Worm (Caenorhabditis elegans) whole organism, late embryonic: ENCODE measurements around the gene C46F2.1.

Source experiments
- fkh-10 ChIP-seq: fragments of 150-350 bp; optimal IDR thresholded peaks from 2 replicates; lab custom pipeline; 2014; ENCODE audit warnings: missing biosample characterization, missing genetic modification reagents, missing genetic modification characterization
- lim-6 ChIP-seq: sonication (generic microtip); optimal IDR thresholded peaks from 2 replicates; lab custom pipeline; 2016; ENCODE audit warnings: missing genetic modification characterization, missing compliant biosample characterization
- pqm-1 ChIP-seq: sonication (generic microtip); optimal IDR thresholded peaks from 2 replicates; lab custom pipeline; 2016; ENCODE audit warnings: missing genetic modification characterization, missing compliant biosample characterization
- sdc-2 ChIP-seq: sonication (generic microtip); optimal IDR thresholded peaks from 2 replicates; lab custom pipeline; 2016; ENCODE audit warnings: missing genotype, missing genetic modification characterization, missing compliant biosample characterization

ce11 chrX:8059999-8060398, 17.8 kb upstream of the C46F2.1 start:
- TF ChIP-seq sdc-2 (tag; lab: Kevin White, UChicago) (no peak), lim-6 (tag; lab: Kevin White, UChicago) (no peak), fkh-10 (no peak), pqm-1 (tag; lab: Kevin White, UChicago) (no peak)
